Worm (Caenorhabditis elegans): ENCODE measurements around the gene srg-9.

The srg-9 gene

DNA sequence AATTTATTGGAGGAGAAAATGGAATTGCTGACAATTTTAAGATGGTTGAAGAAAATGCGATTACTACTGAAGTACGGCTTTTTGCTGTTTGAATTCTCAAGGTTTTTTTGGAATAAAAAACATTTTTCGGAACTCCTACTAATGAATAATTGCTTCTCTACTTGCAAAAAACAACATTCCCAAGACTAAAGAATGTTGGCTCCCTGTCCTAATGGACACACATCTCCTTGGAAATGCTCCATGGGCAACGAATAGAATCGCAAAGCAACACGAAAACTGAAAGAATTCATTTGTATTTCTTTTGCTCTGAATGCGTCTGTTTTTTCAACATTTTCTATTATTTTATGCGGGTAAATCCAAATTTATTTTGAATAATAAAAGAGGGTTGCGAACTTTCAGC is 16.3 kb upstream of the srg-9 start, which contains the start of gene C18F10.2:
C18F10.2 (plus strand) TSS at position 301 of the 400 bp plus-strand sequence.
- TF ChIP-seq gei-17 (GFP tag; optimal IDR thresholded peaks at IDR 0.05) (no peak), ccch-3 (GFP tag; optimal IDR thresholded peaks at IDR 0.05) (no peak)

DNA sequence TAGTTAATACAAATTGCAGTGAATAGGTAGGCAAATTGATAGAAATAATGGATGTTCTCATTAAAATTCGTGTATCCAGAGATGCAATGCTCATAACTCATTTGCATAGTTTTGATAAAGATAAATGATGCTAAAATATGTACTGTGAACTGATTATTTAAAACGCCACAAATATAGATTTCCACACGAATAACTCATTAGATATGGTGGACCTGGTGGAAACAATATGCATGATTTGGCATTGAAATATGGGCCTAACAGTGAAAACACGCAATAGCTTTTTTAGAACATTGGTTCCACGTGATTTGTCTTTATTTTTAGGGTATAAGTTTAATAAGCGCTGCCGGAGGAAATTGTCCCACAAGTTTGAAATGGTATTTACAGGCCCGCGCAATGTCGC is 13.7 kb upstream of the srg-9 start, which contains the start of gene srg-3:
srg-3 (minus strand) TSS at position 101 of the 400 bp plus-strand sequence.
- no peak for TF ChIP-seq egl-44 (GFP tag; IDR thresholded peaks at IDR 0.05)
- no peak for TF ChIP-seq F23B12.7 (tag; optimal IDR thresholded peaks at IDR 0.05; ENCODE audit: insufficient read depth)
- no peak for TF ChIP-seq hsf-1 (GFP tag; IDR thresholded peaks at IDR 0.05)
- no peak for TF ChIP-seq F10E7.11 (tag; optimal IDR thresholded peaks at IDR 0.05)
- no peak for TF ChIP-seq hlh-12 (tag; optimal IDR thresholded peaks at IDR 0.05)
- no peak for TF ChIP-seq egl-18 (GFP tag; IDR thresholded peaks at IDR 0.05)
- no peak for TF ChIP-seq ccch-3 (GFP tag; optimal IDR thresholded peaks at IDR 0.05)
- no peak for TF ChIP-seq atf-7 (tag; optimal IDR thresholded peaks at IDR 0.05)
- TF ChIP-seq attf-6 (GFP tag; IDR thresholded peaks at IDR 0.05): no peak
- no peak for TF ChIP-seq somi-1 (GFP tag; optimal IDR thresholded peaks at IDR 0.05)
- no peak for TF ChIP-seq hrde-1 (tag; optimal IDR thresholded peaks at IDR 0.05; ENCODE audit: borderline replicate concordance)
- no peak for TF ChIP-seq lin-40 (tag; optimal IDR thresholded peaks at IDR 0.05)
- TF ChIP-seq Y53G8AR.9 (GFP tag; conservative IDR thresholded peaks at IDR 0.05): no peak
- no peak for TF ChIP-seq ceh-40 (GFP tag; IDR thresholded peaks at IDR 0.05)
- TF ChIP-seq pbrm-1 (GFP tag; IDR thresholded peaks at IDR 0.05): no peak
- no peak for TF ChIP-seq ceh-100 (GFP tag; IDR thresholded peaks at IDR 0.05)

DNA sequence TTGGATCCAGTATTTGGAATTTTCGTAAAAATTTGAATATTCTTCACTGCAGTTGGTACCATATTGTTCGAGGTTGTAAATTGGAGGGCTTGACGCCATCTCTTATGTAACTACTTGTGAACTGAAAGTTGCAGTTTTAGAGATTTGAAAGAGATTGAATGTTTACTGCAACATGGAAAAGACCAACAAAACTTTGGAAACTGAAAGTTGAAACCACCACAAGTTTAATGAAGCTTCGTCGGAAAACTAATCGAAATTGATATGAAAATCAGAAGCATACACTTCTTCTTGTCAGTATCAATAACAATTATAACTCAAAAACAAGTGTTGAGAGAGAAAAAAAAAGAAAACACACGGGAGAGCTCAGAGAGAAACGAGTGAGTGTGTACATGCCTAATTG is 11.5 kb upstream of the srg-9 start, which contains the start of gene srg-7:
srg-7 (minus strand) TSS at position 101 of the 400 bp plus-strand sequence.
- TF ChIP-seq Y79H2A.3 (GFP tag; conservative IDR thresholded peaks at IDR 0.05) (no peak), xnd-1 (tag; optimal IDR thresholded peaks at IDR 0.05) (no peak), Y53F4B.3 (GFP tag; IDR thresholded peaks at IDR 0.05) (no peak), ztf-25 (GFP tag; IDR thresholded peaks at IDR 0.05) (no peak), dpff-1 (tag; optimal IDR thresholded peaks at IDR 0.05) (no peak), madf-6 (GFP tag; IDR thresholded peaks at IDR 0.05) (no peak)

DNA sequence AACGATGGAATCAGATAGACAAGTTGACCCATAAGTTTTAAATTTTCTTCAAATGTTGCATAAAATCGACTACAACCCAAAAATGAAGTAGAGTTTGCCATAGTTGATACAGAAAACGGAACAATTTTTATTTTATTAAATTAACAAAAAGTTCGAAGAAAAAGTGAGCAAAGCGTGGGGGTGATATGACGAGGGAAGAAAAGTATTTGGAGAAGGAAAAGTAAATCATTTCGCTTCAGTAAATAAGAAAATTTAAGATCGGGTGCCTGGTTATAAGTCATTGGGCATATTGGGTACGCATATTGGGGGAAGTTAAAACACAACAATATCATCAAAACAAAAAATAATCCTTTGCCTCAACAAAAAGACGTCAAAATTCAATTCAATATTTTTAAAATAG is 9.3 kb upstream of the srg-9 start, which contains the start of gene srg-6:
srg-6 (minus strand) TSS at position 101 of the 400 bp plus-strand sequence.
- no peak for TF ChIP-seq F49E8.2 (tag; optimal IDR thresholded peaks at IDR 0.05; ENCODE audit: insufficient read depth)
- TF ChIP-seq C17E4.6 (GFP tag; IDR thresholded peaks at IDR 0.05): no peak
- no peak for TF ChIP-seq let-607 (tag; optimal IDR thresholded peaks at IDR 0.05)
- no peak for TF ChIP-seq pha-4 (tag; optimal IDR thresholded peaks at IDR 0.05)
- TF ChIP-seq egrh-3 (GFP tag; IDR thresholded peaks at IDR 0.05): no peak
- no peak for TF ChIP-seq efl-1 (GFP tag; optimal IDR thresholded peaks at IDR 0.05)
- no peak for TF ChIP-seq B0035.1 (tag; optimal IDR thresholded peaks at IDR 0.05)
- no peak for TF ChIP-seq him-1 (tag; optimal IDR thresholded peaks at IDR 0.05)
- TF ChIP-seq F52B5.7 (tag; optimal IDR thresholded peaks at IDR 0.05): no peak
- TF ChIP-seq F22D6.2 (tag; optimal IDR thresholded peaks at IDR 0.05): no peak
- no peak for TF ChIP-seq attf-5 (GFP tag; optimal IDR thresholded peaks at IDR 0.05)
- TF ChIP-seq aptf-3 (GFP tag; IDR thresholded peaks at IDR 0.05): no peak
- TF ChIP-seq hlh-26 (GFP tag; conservative IDR thresholded peaks at IDR 0.05): no peak
- TF ChIP-seq Y67H2A.10 (GFP tag; conservative IDR thresholded peaks at IDR 0.05): no peak
- no peak for TF ChIP-seq F33H1.4 (GFP tag; IDR thresholded peaks at IDR 0.05)
- no peak for TF ChIP-seq gei-17 (GFP tag; optimal IDR thresholded peaks at IDR 0.05)
- TF ChIP-seq F57A8.1 (GFP tag; optimal IDR thresholded peaks at IDR 0.05): no peak
- TF ChIP-seq nhr-27 (tag; optimal IDR thresholded peaks at IDR 0.05): no peak
